Fruit fly (Drosophila melanogaster): Measurements from ENCODE around the gene Afti.

Gene Afti

DNA sequence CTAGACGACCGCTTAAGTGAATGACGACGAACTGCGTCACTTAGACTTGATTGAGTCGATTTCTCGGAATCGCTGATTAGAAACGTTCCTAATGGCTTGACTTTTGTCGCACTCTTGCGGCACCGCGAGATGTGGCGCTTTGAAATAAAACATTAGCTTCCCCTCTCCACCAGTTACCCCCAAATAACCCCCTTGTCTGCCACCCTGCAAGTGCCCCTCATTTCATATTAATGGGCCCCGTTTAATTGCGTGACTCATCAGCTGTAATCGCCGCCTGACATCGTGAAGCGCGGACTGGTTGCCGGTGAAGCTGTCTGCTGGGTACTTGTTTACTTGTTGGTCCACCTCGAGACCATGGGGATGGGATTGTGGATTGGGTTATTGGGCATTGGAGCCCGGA lies 37.7 kb upstream of the Afti start:
- TF ChIP-seq br (GFP tag; optimal IDR thresholded peaks at IDR 0.05) = no peak
- no peak for TF ChIP-seq dl (GFP tag; optimal IDR thresholded peaks at IDR 0.05; ENCODE audit: insufficient read depth in 1 of 2, partially characterized antibody in 2 of 2)
- no peak for TF ChIP-seq pan (optimal IDR thresholded peaks at IDR 0.05)
- no peak for TF ChIP-seq lola (GFP tag; optimal IDR thresholded peaks at IDR 0.05)
- TF ChIP-seq usp (GFP tag; optimal IDR thresholded peaks at IDR 0.05) = no peak
- TF ChIP-seq brk (GFP tag; optimal IDR thresholded peaks at IDR 0.05) = no peak

DNA sequence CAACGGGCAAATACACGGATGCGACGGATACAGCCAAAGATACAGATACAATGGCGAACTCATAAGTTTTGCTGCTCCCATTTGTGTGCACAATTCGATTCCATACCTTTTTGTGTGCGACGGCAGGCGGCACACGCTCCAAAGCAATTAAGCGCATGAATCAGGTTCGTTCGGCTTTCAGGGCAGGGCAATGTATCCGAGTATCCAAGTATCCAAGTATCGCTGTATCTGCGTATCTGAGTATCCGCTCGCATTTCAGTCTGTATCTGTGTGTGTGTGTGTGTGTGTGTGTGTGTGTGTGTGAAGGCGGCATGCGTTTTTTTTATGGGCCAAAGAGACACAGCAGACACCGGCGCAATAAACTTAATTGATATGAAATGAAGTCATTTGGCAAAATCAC lies 36.7 kb upstream of the Afti start:
- TF ChIP-seq usp (GFP tag; optimal IDR thresholded peaks at IDR 0.05) (no peak), Dif (GFP tag; optimal IDR thresholded peaks at IDR 0.05; ENCODE audit: partially characterized antibody) (peak; percentile 48), Sp1 (GFP tag; optimal IDR thresholded peaks at IDR 0.05) (peak; percentile 4), Jra (GFP tag; optimal IDR thresholded peaks at IDR 0.05) (no peak), sage (GFP tag; optimal IDR thresholded peaks at IDR 0.05) (no peak), pan (optimal IDR thresholded peaks at IDR 0.05) (no peak), Hr78 (GFP tag; optimal IDR thresholded peaks at IDR 0.05) (no peak), Mio (GFP tag; optimal IDR thresholded peaks at IDR 0.05) (no peak), dl (GFP tag; optimal IDR thresholded peaks at IDR 0.05; ENCODE audit: insufficient read depth in 1 of 2, partially characterized antibody in 2 of 2) (peak in 1 of 2 experiments; percentile 58), h (GFP tag; optimal IDR thresholded peaks at IDR 0.05) (peak; percentile 87), HLH106 (tag; optimal IDR thresholded peaks at IDR 0.05) (no peak), rgr (GFP tag; optimal IDR thresholded peaks at IDR 0.05) (no peak), Vsx2 (GFP tag; optimal IDR thresholded peaks at IDR 0.05; ENCODE audit: partially characterized antibody) (peak; percentile 20), GATAd (GFP tag; optimal IDR thresholded peaks at IDR 0.05) (no peak), Rel (GFP tag; optimal IDR thresholded peaks at IDR 0.05) (peak; percentile 73), Rel (tag; optimal IDR thresholded peaks at IDR 0.05) (peak; percentile 10), tai (GFP tag; optimal IDR thresholded peaks at IDR 0.05) (no peak), CrebA (GFP tag; optimal IDR thresholded peaks at IDR 0.05; ENCODE audit: borderline replicate concordance) (no peak), Dfd (GFP tag; optimal IDR thresholded peaks at IDR 0.05) (peak; percentile 72), jim (GFP tag; optimal IDR thresholded peaks at IDR 0.05) (no peak), dsf (GFP tag; optimal IDR thresholded peaks at IDR 0.05; ENCODE audit: borderline replicate concordance) (no peak), Hr83 (GFP tag; optimal IDR thresholded peaks at IDR 0.05; ENCODE audit: poor library complexity, severe bottlenecking) (peak; percentile 51), Abd-B (GFP tag; optimal IDR thresholded peaks at IDR 0.05) (no peak), br (GFP tag; optimal IDR thresholded peaks at IDR 0.05) (peak; percentile 49), OdsH (GFP tag; optimal IDR thresholded peaks at IDR 0.05) (peak; percentile 1), psq (GFP tag; optimal IDR thresholded peaks at IDR 0.05) (peak; percentile 46)

DNA sequence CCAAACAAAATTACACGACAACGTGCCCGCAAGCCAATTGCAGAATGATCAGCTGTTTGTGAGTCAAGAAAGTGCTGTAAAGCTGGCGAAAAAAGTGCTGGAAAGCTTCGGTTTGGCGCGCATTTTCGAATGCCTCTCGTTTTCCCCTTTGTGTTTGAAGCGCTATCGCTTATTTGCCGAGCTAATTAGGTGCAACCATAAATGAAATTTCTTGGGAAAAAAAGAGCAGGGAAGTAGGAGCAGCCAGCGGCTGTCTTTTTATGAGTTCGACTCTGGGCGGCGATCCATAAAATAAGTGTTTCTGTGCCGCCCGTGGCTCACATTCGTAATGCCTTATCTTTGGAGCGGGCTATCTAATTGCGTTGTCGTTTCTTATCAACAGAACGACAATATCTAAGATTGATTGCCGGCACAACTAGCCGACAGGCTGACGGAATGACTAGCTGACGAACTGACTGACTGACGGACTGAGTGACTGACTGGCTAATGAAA lies 35.3 kb upstream of the Afti start, which contains the start of gene Dnaaf5:
Dnaaf5 (minus strand) TSS at position 46 of the 492 bp plus-strand sequence.
- TF ChIP-seq dsf (GFP tag; optimal IDR thresholded peaks at IDR 0.05; ENCODE audit: borderline replicate concordance) (no peak), sv (GFP tag; optimal IDR thresholded peaks at IDR 0.05) (no peak), br (GFP tag; optimal IDR thresholded peaks at IDR 0.05) (peak; percentile 57), fru (GFP tag; optimal IDR thresholded peaks at IDR 0.05) (peak; percentile 47), Hnf4 (GFP tag; optimal IDR thresholded peaks at IDR 0.05) (peak; percentile 31), Rel (GFP tag; optimal IDR thresholded peaks at IDR 0.05) (peak; percentile 5), Rel (tag; optimal IDR thresholded peaks at IDR 0.05) (peak; percentile 76), OdsH (GFP tag; optimal IDR thresholded peaks at IDR 0.05) (peak; percentile 22), woc (GFP tag; optimal IDR thresholded peaks at IDR 0.05) (peak; percentile 28), Myc (optimal IDR thresholded peaks at IDR 0.05) (no peak), Jra (GFP tag; optimal IDR thresholded peaks at IDR 0.05) (peak; percentile 69), lola (GFP tag; optimal IDR thresholded peaks at IDR 0.05) (no peak), h (GFP tag; optimal IDR thresholded peaks at IDR 0.05) (peak; percentile 78), N (GFP tag; optimal IDR thresholded peaks at IDR 0.05) (no peak), Vsx2 (GFP tag; optimal IDR thresholded peaks at IDR 0.05; ENCODE audit: partially characterized antibody) (peak; percentile 84), Mio (GFP tag; optimal IDR thresholded peaks at IDR 0.05) (peak; percentile 24), psq (GFP tag; optimal IDR thresholded peaks at IDR 0.05) (peak; percentile 52), Hr83 (GFP tag; optimal IDR thresholded peaks at IDR 0.05; ENCODE audit: poor library complexity, severe bottlenecking) (peak; percentile 41), ey (GFP tag; optimal IDR thresholded peaks at IDR 0.05) (peak; percentile 34), Sp1 (GFP tag; optimal IDR thresholded peaks at IDR 0.05) (peak; percentile 5), rgr (GFP tag; optimal IDR thresholded peaks at IDR 0.05) (peak; percentile 77), CrebA (GFP tag; optimal IDR thresholded peaks at IDR 0.05; ENCODE audit: borderline replicate concordance) (peak; percentile 20), CG32264 (GFP tag; optimal IDR thresholded peaks at IDR 0.05) (peak; percentile 11), HLH106 (tag; optimal IDR thresholded peaks at IDR 0.05) (peak; percentile 18), Hr78 (GFP tag; optimal IDR thresholded peaks at IDR 0.05) (no peak), foxo (GFP tag; optimal IDR thresholded peaks at IDR 0.05) (peak; percentile 44 to 61)
